Worm (Caenorhabditis elegans) whole organism, L1 larva: ENCODE measurements around the gene epi-1.

Experiments used
- C04F5.9 ChIP-seq: sonication (generic microtip); optimal IDR thresholded peaks from 2 replicates; lab custom pipeline; 2016; ENCODE audit warnings: missing genetic modification characterization, missing compliant biosample characterization
- C34B4.2 ChIP-seq: sonication (generic microtip); optimal IDR thresholded peaks from 2 replicates; lab custom pipeline; 2017; ENCODE audit warnings: mild to moderate bottlenecking, missing genetic modification characterization, missing compliant biosample characterization
- F16B12.6 ChIP-seq: fragments of 150-350 bp; optimal IDR thresholded peaks from 2 replicates; lab custom pipeline; 2014; ENCODE audit warnings: missing biosample characterization, missing genetic modification characterization
- Y116A8C.19 ChIP-seq: sonication (generic microtip); optimal IDR thresholded peaks from 2 replicates; lab custom pipeline; 2016; ENCODE audit warnings: missing compliant biosample characterization, missing genetic modification characterization, borderline replicate concordance
- alr-1 ChIP-seq: fragments of 200-800 bp; sonication (Bioruptor generic); optimal IDR thresholded peaks from 2 replicates; lab custom pipeline; 2018; ENCODE audit warnings: borderline replicate concordance, mild to moderate bottlenecking, missing genetic modification characterization, missing compliant biosample characterization
- blmp-1 ChIP-seq: fragments of 150-350 bp; optimal IDR thresholded peaks from 2 replicates; lab custom pipeline; 2014; ENCODE audit warnings: missing biosample characterization, missing genetic modification characterization
- ceh-63 ChIP-seq: fragments of 200-800 bp; sonication (Bioruptor generic); optimal IDR thresholded peaks from 2 replicates; lab custom pipeline; 2018; ENCODE audit warnings: mild to moderate bottlenecking, missing genetic modification characterization, missing compliant biosample characterization
- ceh-82 ChIP-seq, 3 experiments: fragments of 150-350 bp in 1 of 3; sonication (generic microtip) in 2 of 3; optimal IDR thresholded peaks; 2 replicates each; lab custom pipeline; 2014 to 2017; ENCODE audit warnings: missing biosample characterization in 3 of 3, missing genetic modification characterization in 3 of 3
- ceh-88 ChIP-seq: fragments of 200-800 bp; sonication (Bioruptor generic); IDR thresholded peaks from 2 replicates; pipeline ENCODE4 v1.3.6; 2022; ENCODE audit warnings: missing genetic modification characterization, missing compliant biosample characterization
- ceh-90 ChIP-seq: sonication (generic microtip); optimal IDR thresholded peaks from 2 replicates; lab custom pipeline; 2016; ENCODE audit warnings: missing genetic modification characterization, missing compliant biosample characterization
- ces-1 ChIP-seq: fragments of 150-350 bp; optimal IDR thresholded peaks from 2 replicates; lab custom pipeline; 2014; ENCODE audit warnings: missing biosample characterization, missing genetic modification reagents, missing genetic modification characterization
- efl-1 ChIP-seq, 4 experiments: fragments of 150-350 bp; optimal IDR thresholded peaks in 3 of 4; peaks in 1 of 4; 1 replicate in 1 of 4; 2 replicates in 3 of 4; lab custom pipeline; 2014; ENCODE audit warnings: missing biosample characterization in 2 of 4, missing genetic modification characterization in 2 of 4, missing genetic modification reagents in 2 of 4
- efl-3 ChIP-seq: fragments of 200-800 bp; sonication (Bioruptor generic); optimal IDR thresholded peaks from 2 replicates; lab custom pipeline; 2018; ENCODE audit warnings: mild to moderate bottlenecking, missing genetic modification characterization, missing compliant biosample characterization
- egl-13 ChIP-seq: sonication (generic microtip); optimal IDR thresholded peaks from 2 replicates; lab custom pipeline; 2016; ENCODE audit warnings: missing genotype, missing genetic modification reagents, missing genetic modification characterization, missing compliant biosample characterization
- grh-1 ChIP-seq: fragments of 200-800 bp; sonication (Bioruptor generic); IDR thresholded peaks from 2 replicates; pipeline ENCODE4 v1.3.6; 2022; ENCODE audit warnings: missing genetic modification reagents, missing genetic modification characterization, missing compliant biosample characterization
- hlh-17 ChIP-seq: fragments of 200-800 bp; sonication (Bioruptor generic); optimal IDR thresholded peaks from 2 replicates; lab custom pipeline; 2018; ENCODE audit warnings: missing genetic modification characterization, mild to moderate bottlenecking, missing compliant biosample characterization, moderate library complexity, borderline replicate concordance
- hlh-4 ChIP-seq: sonication (generic microtip); optimal IDR thresholded peaks from 2 replicates; lab custom pipeline; 2016; ENCODE audit warnings: mild to moderate bottlenecking, missing genetic modification characterization, missing compliant biosample characterization
- irx-1 ChIP-seq: sonication (generic microtip); optimal IDR thresholded peaks from 2 replicates; lab custom pipeline; 2016; ENCODE audit warnings: missing genetic modification characterization, missing compliant biosample characterization
- isw-1 ChIP-seq: fragments of 200-800 bp; sonication (Bioruptor generic); IDR thresholded peaks from 2 replicates; pipeline ENCODE4 v1.3.6; 2022; ENCODE audit warnings: missing genetic modification characterization, missing compliant biosample characterization
- lin-35 ChIP-seq, 2 experiments: fragments of 150-350 bp; optimal IDR thresholded peaks; 2 replicates each; lab custom pipeline; 2014; ENCODE audit warnings: missing biosample characterization in 2 of 2, missing genetic modification characterization in 2 of 2, missing genetic modification reagents in 2 of 2
- lsy-2 ChIP-seq, 2 experiments: fragments of 150-350 bp; optimal IDR thresholded peaks; 2 replicates each; lab custom pipeline; 2014; ENCODE audit warnings: missing biosample characterization in 2 of 2, missing genetic modification characterization in 2 of 2
- nhr-11 ChIP-seq: fragments of 150-350 bp; optimal IDR thresholded peaks from 2 replicates; lab custom pipeline; 2014; ENCODE audit warnings: missing biosample characterization, missing genetic modification characterization
- nhr-19 ChIP-seq: fragments of 200-800 bp; sonication (Bioruptor generic); conservative IDR thresholded peaks from 2 replicates; pipeline ENCODE4 v1.3.6; 2022; ENCODE audit warnings: missing genetic modification characterization, missing compliant biosample characterization
- nhr-20 ChIP-seq: sonication (generic microtip); optimal IDR thresholded peaks from 2 replicates; lab custom pipeline; 2016; ENCODE audit warnings: mild to moderate bottlenecking, missing genetic modification characterization, missing compliant biosample characterization
- nhr-71 ChIP-seq: sonication (generic microtip); optimal IDR thresholded peaks from 2 replicates; lab custom pipeline; 2016; ENCODE audit warnings: mild to moderate bottlenecking, missing genetic modification characterization, moderate library complexity, missing compliant biosample characterization
- nhr-90 ChIP-seq: sonication (generic microtip); optimal IDR thresholded peaks from 2 replicates; lab custom pipeline; 2016; ENCODE audit warnings: mild to moderate bottlenecking, missing genetic modification characterization, missing compliant biosample characterization; ENCODE audit not compliant: poor library complexity
- pag-3 ChIP-seq: sonication (generic microtip); optimal IDR thresholded peaks from 2 replicates; lab custom pipeline; 2017; ENCODE audit warnings: missing genetic modification characterization, mild to moderate bottlenecking, missing compliant biosample characterization, antibody characterized with exemption, borderline replicate concordance; ENCODE audit not compliant: insufficient read depth
- pqm-1 ChIP-seq: sonication (generic microtip); optimal IDR thresholded peaks from 3 replicates; lab custom pipeline; 2017; ENCODE audit warnings: missing biosample characterization, missing genetic modification characterization
- rnt-1 ChIP-seq: sonication (generic microtip); optimal IDR thresholded peaks from 2 replicates; lab custom pipeline; 2016; ENCODE audit warnings: mild to moderate bottlenecking, missing genetic modification characterization, moderate library complexity, missing compliant biosample characterization
- snpc-4 ChIP-seq: fragments of 150-350 bp; optimal IDR thresholded peaks from 2 replicates; lab custom pipeline; 2014; ENCODE audit warnings: missing biosample characterization, missing genetic modification characterization
- sox-4 ChIP-seq: sonication (generic microtip); optimal IDR thresholded peaks from 2 replicates; lab custom pipeline; 2016; ENCODE audit warnings: missing genetic modification characterization, missing compliant biosample characterization
- sptf-1 ChIP-seq: fragments of 150-350 bp; optimal IDR thresholded peaks from 2 replicates; lab custom pipeline; 2014; ENCODE audit warnings: missing biosample characterization, missing genetic modification characterization
- sup-37 ChIP-seq: fragments of 200-800 bp; sonication (Bioruptor generic); optimal IDR thresholded peaks from 2 replicates; lab custom pipeline; 2018; ENCODE audit warnings: mild to moderate bottlenecking, missing genetic modification characterization, missing compliant biosample characterization
- unc-130 ChIP-seq: fragments of 150-350 bp; optimal IDR thresholded peaks from 2 replicates; lab custom pipeline; 2017; ENCODE audit warnings: missing biosample characterization, missing genetic modification characterization, inconsistent platforms
- unc-30 ChIP-seq: sonication (generic microtip); optimal IDR thresholded peaks from 2 replicates; lab custom pipeline; 2017; ENCODE audit warnings: missing biosample characterization, missing genetic modification characterization
- unc-86 ChIP-seq: sonication (generic microtip); optimal IDR thresholded peaks from 2 replicates; lab custom pipeline; 2016; ENCODE audit warnings: missing genetic modification characterization, missing compliant biosample characterization

The epi-1 gene

DNA sequence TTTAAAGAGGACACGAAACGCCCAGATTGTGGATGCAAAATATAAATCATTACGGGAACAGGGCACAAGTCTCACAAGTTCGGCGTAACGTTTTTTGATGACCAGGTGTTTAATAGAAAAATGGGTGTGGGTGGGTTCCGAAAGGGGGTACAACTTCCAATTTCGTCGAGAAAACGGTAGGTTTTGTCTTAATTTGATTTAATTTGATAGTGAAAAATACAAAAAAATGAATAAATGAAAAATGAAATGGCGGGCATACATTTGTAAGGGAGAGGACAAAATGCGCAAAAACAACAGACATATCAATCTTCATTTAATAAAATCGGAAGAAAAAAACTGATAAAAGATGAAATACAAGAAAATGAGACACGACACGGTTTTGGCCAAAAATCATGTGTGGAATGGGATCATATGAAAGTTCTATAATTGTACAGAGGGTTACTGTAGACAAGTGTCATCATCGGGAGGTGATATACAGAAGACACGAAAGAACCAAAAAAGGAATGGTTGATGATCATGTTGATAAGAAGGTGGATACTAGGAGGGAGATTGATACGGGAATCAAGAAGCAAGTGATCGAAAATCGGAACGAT lies 35.3 kb downstream of the epi-1 start (continued):
- no peak for TF ChIP-seq pqm-1 (tag; lab: Kevin White, UChicago)
- TF ChIP-seq nhr-19, result no peak
- TF ChIP-seq Y116A8C.19 (tag; lab: Kevin White, UChicago), result no peak
- TF ChIP-seq hlh-17 (GFP tag; lab: Kevin White, UChicago), result no peak
- no peak for TF ChIP-seq ceh-63
- TF ChIP-seq nhr-20 (tag; lab: Kevin White, UChicago), result peak; percentile 58
- no peak for TF ChIP-seq ceh-82 (tag; optimal IDR thresholded peaks at IDR 0.05; lab: Kevin White, UChicago)
- TF ChIP-seq pag-3 (tag; lab: Kevin White, UChicago), result no peak
- TF ChIP-seq lsy-2 (tag; optimal IDR thresholded peaks at IDR 0.05; lab: Kevin White, UChicago), result peak in 1 of 2 experiments; percentile 67
- no peak for TF ChIP-seq ceh-88
- no peak for TF ChIP-seq egl-13 (tag; lab: Kevin White, UChicago)
- TF ChIP-seq alr-1 (tag; lab: Kevin White, UChicago), result no peak
- no peak for TF ChIP-seq sup-37 (GFP tag; lab: Kevin White, UChicago)
- no peak for TF ChIP-seq rnt-1 (tag; lab: Kevin White, UChicago)
- TF ChIP-seq blmp-1 (tag; lab: Kevin White, UChicago), result peak; percentile 61
- no peak for TF ChIP-seq grh-1 (GFP tag; lab: Robert Waterston, UW)
- no peak for TF ChIP-seq unc-30 (tag; lab: Kevin White, UChicago)
- TF ChIP-seq irx-1 (tag; lab: Kevin White, UChicago), result no peak
- no peak for TF ChIP-seq F16B12.6 (tag; lab: Kevin White, UChicago)
- no peak for TF ChIP-seq efl-3 (GFP tag; lab: Kevin White, UChicago)
- no peak for TF ChIP-seq C04F5.9
- no peak for TF ChIP-seq ces-1 (GFP tag; lab: Kevin White, UChicago)
- peak; percentile 54 for TF ChIP-seq nhr-71 (tag; lab: Kevin White, UChicago)
- TF ChIP-seq C34B4.2 (tag; lab: Kevin White, UChicago), result no peak
- no peak for TF ChIP-seq ceh-90 (tag; lab: Kevin White, UChicago)
- no peak for TF ChIP-seq unc-130
- TF ChIP-seq sox-4 (tag; lab: Kevin White, UChicago), result no peak
- peak; percentile 21 for TF ChIP-seq nhr-90 (tag; lab: Kevin White, UChicago)
- no peak for TF ChIP-seq isw-1 (GFP tag; lab: Robert Waterston, UW)
- TF ChIP-seq sptf-1, result no peak
- peak in 1 of 2 experiments; percentile 53 for TF ChIP-seq lin-35 (GFP tag; optimal IDR thresholded peaks at IDR 0.05; lab: Kevin White, UChicago)
- TF ChIP-seq hlh-4 (tag; lab: Kevin White, UChicago), result no peak
- TF ChIP-seq, all 84 proteins: peak for 12

DNA sequence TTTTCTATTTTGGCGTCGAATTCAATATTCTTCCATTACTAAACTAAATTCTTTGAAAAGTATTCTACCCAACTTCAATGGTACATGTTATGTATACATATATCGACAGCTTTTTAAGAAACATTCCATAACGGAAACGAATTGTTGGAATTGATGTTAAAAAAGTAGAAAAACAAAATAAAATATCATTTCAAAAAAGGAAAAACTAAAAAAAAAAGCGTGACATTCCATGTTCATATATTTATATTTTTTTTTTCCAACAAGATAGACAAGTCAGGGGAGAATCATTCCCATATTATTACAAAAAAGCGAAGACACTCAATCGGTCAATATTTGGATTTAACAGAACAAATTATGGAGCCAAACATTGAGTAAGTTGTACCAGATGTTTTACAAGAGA lies 38.6 kb downstream of the epi-1 start, which contains the start of gene R102.10:
R102.10 (plus strand) TSS at position 301 of the 400 bp plus-strand sequence.
- TF ChIP-seq blmp-1 (tag; lab: Kevin White, UChicago) (no peak), nhr-11 (no peak)

DNA sequence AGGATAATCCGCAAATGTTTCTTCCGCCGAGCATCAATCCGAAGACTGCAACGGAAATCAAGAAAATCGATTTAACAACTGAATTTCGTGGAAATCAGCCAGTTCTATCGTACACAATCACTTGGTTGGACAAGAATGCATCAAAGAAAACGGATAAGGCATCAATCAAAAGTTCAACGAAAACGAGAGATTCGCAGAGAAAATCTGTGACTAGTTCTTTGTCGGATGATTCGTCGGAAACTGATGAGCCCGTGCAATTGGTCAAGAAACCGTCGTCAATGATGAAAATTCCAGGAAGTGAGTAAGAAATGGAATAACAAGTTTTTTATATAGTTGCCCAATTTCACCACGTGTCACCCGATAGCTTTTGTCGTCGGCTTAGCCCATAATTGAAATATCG lies 39.5 kb downstream of the epi-1 start, which contains the start of gene R102.6:
R102.6 (minus strand) TSS at position 101 of the 400 bp plus-strand sequence.
- TF ChIP-seq nhr-20 (tag; lab: Kevin White, UChicago) (no peak), unc-86 (tag; lab: Kevin White, UChicago) (no peak), pag-3 (tag; lab: Kevin White, UChicago) (no peak), nhr-11 (no peak)
- TF ChIP-seq, all 84 proteins: peak for 0

DNA sequence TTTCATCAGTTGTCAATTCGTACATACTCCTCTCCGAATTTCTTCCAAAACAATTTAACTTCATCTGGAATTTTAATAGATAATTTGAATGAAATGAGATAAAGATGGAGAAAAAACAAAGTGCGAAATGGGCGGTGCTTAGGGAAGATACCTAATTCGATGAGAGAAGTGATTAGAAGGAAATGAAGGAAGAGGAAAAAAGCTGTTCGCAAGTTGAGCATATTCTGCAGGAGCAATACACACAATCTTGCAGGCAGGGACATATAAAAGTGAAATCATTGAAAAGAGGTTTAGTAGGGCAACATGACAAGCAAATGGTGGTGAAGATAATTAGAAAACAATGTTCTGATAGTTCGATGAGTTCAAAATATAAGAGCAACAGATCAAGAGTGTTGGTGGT lies 45.1 kb downstream of the epi-1 start, which contains the start of gene glb-21:
glb-21 (minus strand) TSS at position 66 of the 400 bp plus-strand sequence.
- TF ChIP-seq efl-1 (optimal IDR thresholded peaks at IDR 0.05; lab: Kevin White, UChicago) (no peak), efl-1 (GFP tag; optimal IDR thresholded peaks at IDR 0.05 in 1 of 2; lab: Kevin White, UChicago) (peak in 1 of 2 experiments; percentile 75), snpc-4 (no peak)
- TF ChIP-seq, all 84 proteins: peak for 1
